Fruit fly (Drosophila melanogaster): ENCODE results near the gene CG14907.

CG14907 gene

dm6 chr3R:16664144-16664825, 12.2 kb upstream of the CG14907 start:
- TF ChIP-seq prd (optimal IDR thresholded peaks at IDR 0.05) (no peak), prd (GFP tag; IDR thresholded peaks at IDR 0.05) (no peak), Hr78 (GFP tag; optimal IDR thresholded peaks at IDR 0.05) (peak in 1 of 2 experiments; percentile 15), Hmr (GFP tag; optimal IDR thresholded peaks at IDR 0.05) (no peak), sob (GFP tag; IDR thresholded peaks at IDR 0.05) (no peak), CG6175 (GFP tag; IDR thresholded peaks at IDR 0.05) (no peak), Awh (GFP tag; IDR thresholded peaks at IDR 0.05) (peak; percentile 84), CG5180 (GFP tag; optimal IDR thresholded peaks at IDR 0.05) (no peak), ewg (GFP tag; optimal IDR thresholded peaks at IDR 0.05) (no peak), CG43689 (GFP tag; IDR thresholded peaks at IDR 0.05) (no peak), CG30431 (GFP tag; optimal IDR thresholded peaks at IDR 0.05) (no peak), pros (GFP tag; optimal IDR thresholded peaks at IDR 0.05) (peak; percentile 17), CG5953 (GFP tag; IDR thresholded peaks at IDR 0.05) (no peak), vvl (GFP tag; IDR thresholded peaks at IDR 0.05) (peak; percentile 67; the same call in 1 of the 2 replicates), grn (GFP tag; optimal IDR thresholded peaks at IDR 0.05) (peak; percentile 72), en (GFP tag; optimal IDR thresholded peaks at IDR 0.05) (peak; percentile 31), scrt (GFP tag; optimal IDR thresholded peaks at IDR 0.05) (no peak), abd-A (tag; optimal IDR thresholded peaks at IDR 0.05) (peak; percentile 99), Stat92E (GFP tag; optimal IDR thresholded peaks at IDR 0.05) (no peak), ham (GFP tag; IDR thresholded peaks at IDR 0.05) (no peak), CG32772 (GFP tag; IDR thresholded peaks at IDR 0.05) (no peak), gce (GFP tag; IDR thresholded peaks at IDR 0.05) (0 out of 3 replicates have a peak, but pooled peaks have one; percentile 13), CG3838 (GFP tag; optimal IDR thresholded peaks at IDR 0.05) (no peak), gro (GFP tag; optimal IDR thresholded peaks at IDR 0.05) (no peak), CG6272 (GFP tag; IDR thresholded peaks at IDR 0.05) (no peak), CG4617 (GFP tag; optimal IDR thresholded peaks at IDR 0.05; ENCODE audit: borderline replicate concordance) (no peak), seq (GFP tag; IDR thresholded peaks at IDR 0.05) (no peak), Oli (tag; optimal IDR thresholded peaks at IDR 0.05) (no peak), cg (GFP tag; optimal IDR thresholded peaks at IDR 0.05) (peak; percentile 48), sd (tag; optimal IDR thresholded peaks at IDR 0.05) (peak; percentile 92), sna (GFP tag; IDR thresholded peaks at IDR 0.05; ENCODE audit: partially characterized antibody) (no peak), Dek (tag; optimal IDR thresholded peaks at IDR 0.05) (no peak), CG13894 (tag; optimal IDR thresholded peaks at IDR 0.05) (peak; percentile 41), gem (tag; optimal IDR thresholded peaks at IDR 0.05) (no peak), CG12769 (tag; optimal IDR thresholded peaks at IDR 0.05) (peak; percentile 55), pfk (GFP tag; optimal IDR thresholded peaks at IDR 0.05) (no peak), sc (optimal IDR thresholded peaks at IDR 0.05) (no peak), sc (GFP tag; optimal IDR thresholded peaks at IDR 0.05) (no peak), fu2 (GFP tag; optimal IDR thresholded peaks at IDR 0.05) (no peak), CG8290 (GFP tag; optimal IDR thresholded peaks at IDR 0.05) (no peak), CG8290 (tag; optimal IDR thresholded peaks at IDR 0.05) (peak in 1 of 2 experiments; percentile 25), chinmo (GFP tag; IDR thresholded peaks at IDR 0.05; ENCODE audit: partially characterized antibody) (peak; percentile 63; the same call in 1 of the 4 replicates), Eip74EF (GFP tag; optimal IDR thresholded peaks at IDR 0.05) (peak in 1 of 2 experiments; percentile 11), CG2199 (GFP tag; IDR thresholded peaks at IDR 0.05) (0 out of 3 replicates have a peak, but pooled peaks have one; percentile 51), Med (GFP tag) (peak; percentile 35), tio (GFP tag; optimal IDR thresholded peaks at IDR 0.05) (no peak), E2f2 (GFP tag; IDR thresholded peaks at IDR 0.05) (no peak)

All from whole organism, embryonic.